Worm (Caenorhabditis elegans): Measurements from ENCODE around the gene pam-1.
A peak's percentile ranks its signal among the peaks of the same experiment; 100 is the strongest.

pam-1 gene

ce11 chrIV:7552958-7553553, 2.4 kb upstream of the pam-1 start, which contains the start of gene dif-1 (continued):
- TF ChIP-seq alr-1 (tag; optimal IDR thresholded peaks at IDR 0.05; ENCODE audit: borderline replicate concordance) (no peak), nhr-28 (tag; optimal IDR thresholded peaks at IDR 0.05) (no peak), C04F5.9 (tag; optimal IDR thresholded peaks at IDR 0.05) (no peak), lin-14 (GFP tag; optimal IDR thresholded peaks at IDR 0.05) (peak; percentile 73), nhr-76 (tag; optimal IDR thresholded peaks at IDR 0.05) (no peak), tlp-1 (tag; optimal IDR thresholded peaks at IDR 0.05) (no peak), unc-86 (tag; optimal IDR thresholded peaks at IDR 0.05) (no peak), lsy-2 (tag; optimal IDR thresholded peaks at IDR 0.05) (peak in 1 of 2 experiments; percentile 26), ceh-8 (GFP tag; optimal IDR thresholded peaks at IDR 0.05) (no peak), tbx-2 (tag; optimal IDR thresholded peaks at IDR 0.05) (no peak), egl-27 (tag; optimal IDR thresholded peaks at IDR 0.05) (no peak), elt-3 (tag; optimal IDR thresholded peaks at IDR 0.05) (peak in 2 of 6 experiments; percentile 23 to 35), lin-15B (tag; optimal IDR thresholded peaks at IDR 0.05) (no peak), ceh-90 (tag; optimal IDR thresholded peaks at IDR 0.05) (no peak), xbp-1 (tag; optimal IDR thresholded peaks at IDR 0.05) (no peak), nhr-20 (tag; optimal IDR thresholded peaks at IDR 0.05) (peak; percentile 48), fos-1 (tag; optimal IDR thresholded peaks at IDR 0.05) (no peak)

- TF ChIP-seq mep-1 (tag; optimal IDR thresholded peaks at IDR 0.05): no peak
- no peak for TF ChIP-seq ztf-4 (tag; optimal IDR thresholded peaks at IDR 0.05)
- TF ChIP-seq C04F5.9 (tag; optimal IDR thresholded peaks at IDR 0.05): no peak
- TF ChIP-seq isw-1 (GFP tag; IDR thresholded peaks at IDR 0.05): no peak
- no peak for TF ChIP-seq sup-37 (GFP tag; optimal IDR thresholded peaks at IDR 0.05)
- no peak for TF ChIP-seq efl-1 (optimal IDR thresholded peaks at IDR 0.05)
- no peak for TF ChIP-seq efl-1 (GFP tag; optimal IDR thresholded peaks at IDR 0.05 in 1 of 2)
- no peak for TF ChIP-seq fkh-10 (GFP tag; optimal IDR thresholded peaks at IDR 0.05)
- TF ChIP-seq skn-1 (tag; optimal IDR thresholded peaks at IDR 0.05): no peak
- TF ChIP-seq swsn-7 (tag; optimal IDR thresholded peaks at IDR 0.05): no peak
- TF ChIP-seq nhr-20 (tag; optimal IDR thresholded peaks at IDR 0.05): no peak
- no peak for TF ChIP-seq lin-13 (GFP tag; optimal IDR thresholded peaks at IDR 0.05)
- no peak for TF ChIP-seq unc-30 (tag; optimal IDR thresholded peaks at IDR 0.05)
- no peak for TF ChIP-seq nhr-76 (tag; optimal IDR thresholded peaks at IDR 0.05)
Observed at ce11 chrIV:7552100-7552499, 1.5 kb upstream of the pam-1 start.

ce11 chrIV:7551254-7551653, 642 bp upstream of the pam-1 start:
- TF ChIP-seq dsc-1 (tag; optimal IDR thresholded peaks at IDR 0.05) (no peak), nhr-12 (tag; optimal IDR thresholded peaks at IDR 0.05) (no peak), nhr-47 (tag; optimal IDR thresholded peaks at IDR 0.05) (no peak), hpl-2 (GFP tag; optimal IDR thresholded peaks at IDR 0.05) (no peak), ces-1 (GFP tag; optimal IDR thresholded peaks at IDR 0.05) (no peak), C16A3.4 (tag; optimal IDR thresholded peaks at IDR 0.05) (no peak), lin-14 (GFP tag; optimal IDR thresholded peaks at IDR 0.05) (no peak), zag-1 (tag; optimal IDR thresholded peaks at IDR 0.05) (no peak), sox-4 (tag; optimal IDR thresholded peaks at IDR 0.05) (no peak), nhr-76 (tag; optimal IDR thresholded peaks at IDR 0.05) (no peak), ceh-63 (GFP tag; optimal IDR thresholded peaks at IDR 0.05) (no peak), unc-86 (tag; optimal IDR thresholded peaks at IDR 0.05) (no peak), unc-62 (GFP tag; optimal IDR thresholded peaks at IDR 0.05) (no peak), nhr-19 (GFP tag; conservative IDR thresholded peaks at IDR 0.05) (no peak), efl-3 (GFP tag; optimal IDR thresholded peaks at IDR 0.05) (no peak)

All from whole organism, L1 larva.